Fruit fly (Drosophila melanogaster) whole organism, embryonic: Measurements from ENCODE around the gene CG34347.
A peak's percentile ranks its signal among the peaks of the same experiment; 100 is the strongest.

Source experiments
- Asciz ChIP-seq: fragments of 200-800 bp; sonication (Bioruptor generic); optimal IDR thresholded peaks from 2 replicates; lab custom pipeline; 2017; ENCODE audit warnings: missing biosample characterization, mild to moderate bottlenecking, missing genetic modification characterization, missing genetic modification reagents
- CG10209 ChIP-seq: fragments of 200-800 bp; sonication (Bioruptor generic); optimal IDR thresholded peaks from 3 replicates; lab custom pipeline; 2017; ENCODE audit warnings: missing biosample characterization, mild to moderate bottlenecking, missing genetic modification characterization, missing genetic modification reagents
- CG10431 ChIP-seq: fragments of 200-800 bp; sonication (Bioruptor generic); optimal IDR thresholded peaks from 3 replicates; lab custom pipeline; 2018; ENCODE audit warnings: missing biosample characterization, mild to moderate bottlenecking, missing genetic modification characterization
- CG12104 ChIP-seq: fragments of 200-800 bp; sonication (Bioruptor generic); optimal IDR thresholded peaks from 3 replicates; lab custom pipeline; 2016; ENCODE audit warnings: missing biosample characterization, missing genetic modification characterization
- CG12769 ChIP-seq: fragments of 200-800 bp; sonication (Bioruptor generic); optimal IDR thresholded peaks from 2 replicates; lab custom pipeline; 2019; ENCODE audit warnings: missing biosample characterization, mild to moderate bottlenecking, missing genetic modification characterization, moderate library complexity
- CG13894 ChIP-seq: fragments of 200-800 bp; sonication (Bioruptor generic); optimal IDR thresholded peaks from 3 replicates; lab custom pipeline; 2018; ENCODE audit warnings: missing biosample characterization, mild to moderate bottlenecking, missing genetic modification characterization, moderate library complexity
- CG15073 ChIP-seq: fragments of 200-800 bp; sonication (Bioruptor generic); optimal IDR thresholded peaks from 2 replicates; lab custom pipeline; 2016; ENCODE audit warnings: missing biosample characterization, missing genetic modification characterization
- CG15696 ChIP-seq: fragments of 200-800 bp; sonication (Bioruptor generic); optimal IDR thresholded peaks from 2 replicates; lab custom pipeline; 2019; ENCODE audit warnings: missing biosample characterization, mild to moderate bottlenecking, missing genetic modification characterization, moderate library complexity
- CG16779 ChIP-seq: fragments of 200-800 bp; sonication (Bioruptor generic); IDR thresholded peaks from 2 replicates; pipeline ENCODE4 v1.3.6; 2022; ENCODE audit warnings: missing biosample characterization, missing genetic modification characterization
- CG17802 ChIP-seq: fragments of 200-800 bp; sonication (Bioruptor generic); optimal IDR thresholded peaks from 2 replicates; lab custom pipeline; 2018; ENCODE audit warnings: missing biosample characterization, mild to moderate bottlenecking, missing genetic modification characterization, moderate library complexity
- CG2889 ChIP-seq: fragments of 200-800 bp; sonication (Bioruptor generic); IDR thresholded peaks from 3 replicates; pipeline ENCODE4 v1.3.6; 2022; ENCODE audit warnings: missing biosample characterization, missing genetic modification characterization
- CG32532 ChIP-seq: fragments of 200-800 bp; sonication (Bioruptor generic); IDR thresholded peaks from 2 replicates; pipeline ENCODE4 v1.3.6; 2022; ENCODE audit warnings: missing biosample characterization, missing genetic modification characterization
- CG32767 ChIP-seq: fragments of 200-800 bp; sonication (Bioruptor generic); IDR thresholded peaks from 2 replicates; pipeline ENCODE4 v1.3.6; 2022; ENCODE audit warnings: missing biosample characterization, missing genetic modification characterization
- CG34422 ChIP-seq: fragments of 200-800 bp; sonication (Bioruptor generic); IDR thresholded peaks from 3 replicates; pipeline ENCODE4 v1.3.6; 2022; ENCODE audit warnings: missing biosample characterization, missing genetic modification characterization
- CG3995 ChIP-seq: fragments of 200-800 bp; sonication (Bioruptor generic); optimal IDR thresholded peaks from 3 replicates; lab custom pipeline; 2016; ENCODE audit warnings: missing biosample characterization, missing genetic modification characterization
- CG6272 ChIP-seq: fragments of 200-800 bp; sonication (Bioruptor generic); IDR thresholded peaks from 2 replicates; pipeline ENCODE4 v1.3.6; 2022; ENCODE audit warnings: missing biosample characterization, missing genetic modification characterization
- CG7928 ChIP-seq: fragments of 200-800 bp; sonication (Bioruptor generic); optimal IDR thresholded peaks from 2 replicates; lab custom pipeline; 2017; ENCODE audit warnings: missing biosample characterization, mild to moderate bottlenecking, missing genetic modification characterization
- Dad ChIP-seq: fragments of 200-800 bp; sonication (Bioruptor generic); optimal IDR thresholded peaks from 3 replicates; lab custom pipeline; 2016; ENCODE audit warnings: missing biosample characterization, missing genetic modification characterization
- Drgx ChIP-seq: fragments of 200-800 bp; sonication (Bioruptor generic); IDR thresholded peaks from 2 replicates; pipeline ENCODE4 v1.3.6; 2022; ENCODE audit warnings: missing biosample characterization, missing genetic modification characterization
- H2.0 ChIP-seq: fragments of 200-800 bp; sonication (Bioruptor generic); IDR thresholded peaks from 2 replicates; pipeline ENCODE4 v1.3.6; 2022; ENCODE audit warnings: missing biosample characterization, missing genetic modification characterization
- HLH3B ChIP-seq: fragments of 200-800 bp; sonication (Bioruptor generic); IDR thresholded peaks from 2 replicates; pipeline ENCODE4 v1.3.6; 2022; ENCODE audit warnings: missing biosample characterization, missing genetic modification characterization
- HLH4C ChIP-seq: fragments of 200-800 bp; sonication (Bioruptor generic); IDR thresholded peaks from 3 replicates; pipeline ENCODE4 v1.3.6; 2022; ENCODE audit warnings: missing biosample characterization, missing genetic modification characterization; ENCODE audit not compliant: partially characterized antibody
- Lhr ChIP-seq: fragments of 200-800 bp; sonication (Bioruptor generic); optimal IDR thresholded peaks from 3 replicates; lab custom pipeline; 2017; ENCODE audit warnings: mild to moderate bottlenecking, missing biosample characterization, missing genetic modification reagents, missing genetic modification characterization
- Mes4 ChIP-seq: fragments of 200-800 bp; sonication (Bioruptor generic); optimal IDR thresholded peaks from 2 replicates; lab custom pipeline; 2016; ENCODE audit warnings: missing biosample characterization, missing genetic modification characterization
- Oaz ChIP-seq: fragments of 200-800 bp; sonication (Bioruptor generic); IDR thresholded peaks from 2 replicates; pipeline ENCODE4 v1.3.6; 2022; ENCODE audit warnings: missing biosample characterization, missing genetic modification characterization
- Oli ChIP-seq: fragments of 200-800 bp; sonication (Bioruptor generic); optimal IDR thresholded peaks from 2 replicates; lab custom pipeline; 2018; ENCODE audit warnings: missing biosample characterization, mild to moderate bottlenecking, missing genetic modification characterization, moderate library complexity
- YL-1 ChIP-seq: fragments of 200-800 bp; sonication (Bioruptor generic); optimal IDR thresholded peaks from 3 replicates; lab custom pipeline; 2017; ENCODE audit warnings: missing biosample characterization, mild to moderate bottlenecking, missing genetic modification characterization
- abd-A ChIP-seq: fragments of 200-800 bp; sonication (Bioruptor generic); optimal IDR thresholded peaks from 3 replicates; lab custom pipeline; 2019; ENCODE audit warnings: missing biosample characterization, mild to moderate bottlenecking, missing genetic modification characterization, moderate library complexity
- ato ChIP-seq: fragments of 200-800 bp; sonication (Bioruptor generic); IDR thresholded peaks from 2 replicates; pipeline ENCODE4 v1.3.6; 2022; ENCODE audit warnings: missing biosample characterization, missing genetic modification characterization; ENCODE audit not compliant: partially characterized antibody
- bab2 ChIP-seq: fragments of 200-800 bp; sonication (Bioruptor generic); optimal IDR thresholded peaks from 2 replicates; lab custom pipeline; 2016; ENCODE audit warnings: missing biosample characterization, missing genetic modification characterization
- bcd ChIP-seq: fragments of 200-800 bp; sonication (Bioruptor generic); optimal IDR thresholded peaks from 2 replicates; lab custom pipeline; 2017; ENCODE audit warnings: missing biosample characterization, mild to moderate bottlenecking, missing genetic modification characterization
- caup ChIP-seq: fragments of 200-800 bp; sonication (Bioruptor generic); optimal IDR thresholded peaks from 3 replicates; lab custom pipeline; 2017; ENCODE audit warnings: missing biosample characterization, mild to moderate bottlenecking, missing genetic modification characterization, moderate library complexity; ENCODE audit not compliant: severe bottlenecking
- croc ChIP-seq: fragments of 200-800 bp; sonication (Bioruptor generic); conservative IDR thresholded peaks from 3 replicates; pipeline ENCODE4 v1.3.6; 2022; ENCODE audit warnings: missing biosample characterization, missing genetic modification characterization
- dmrt99B ChIP-seq: fragments of 200-800 bp; sonication (Bioruptor generic); optimal IDR thresholded peaks from 2 replicates; lab custom pipeline; 2018; ENCODE audit warnings: missing biosample characterization, mild to moderate bottlenecking, missing genetic modification characterization, moderate library complexity
- dpn ChIP-seq, 2 experiments: fragments of 200-800 bp; sonication (Bioruptor generic); optimal IDR thresholded peaks; 3 replicates each; lab custom pipeline; 2016; ENCODE audit warnings: missing biosample characterization in 2 of 2, missing genetic modification characterization in 2 of 2
- exex ChIP-seq: fragments of 200-800 bp; sonication (Bioruptor generic); optimal IDR thresholded peaks from 4 replicates; lab custom pipeline; 2018; ENCODE audit warnings: missing biosample characterization, mild to moderate bottlenecking, missing genetic modification characterization, moderate library complexity
- h ChIP-seq: fragments of >200 bp; optimal IDR thresholded peaks from 2 replicates; lab custom pipeline; 2017
- ham ChIP-seq: fragments of 200-800 bp; sonication (Bioruptor generic); IDR thresholded peaks from 2 replicates; pipeline ENCODE4 v1.3.6; 2022; ENCODE audit warnings: missing biosample characterization, missing genetic modification characterization
- kah ChIP-seq: fragments of 200-800 bp; sonication (Bioruptor generic); optimal IDR thresholded peaks from 2 replicates; lab custom pipeline; 2018; ENCODE audit warnings: missing biosample characterization, mild to moderate bottlenecking, missing genetic modification characterization
- lilli ChIP-seq: fragments of 200-800 bp; sonication (Bioruptor generic); optimal IDR thresholded peaks from 3 replicates; lab custom pipeline; 2016; ENCODE audit warnings: missing biosample characterization, missing genetic modification characterization
- nom ChIP-seq: fragments of 200-800 bp; sonication (Bioruptor generic); optimal IDR thresholded peaks from 2 replicates; lab custom pipeline; 2017; ENCODE audit warnings: missing biosample characterization, missing genetic modification characterization, mild to moderate bottlenecking, moderate library complexity, missing genetic modification reagents
- odd ChIP-seq: fragments of 200-800 bp; sonication (Bioruptor generic); optimal IDR thresholded peaks from 2 replicates; lab custom pipeline; 2017; ENCODE audit warnings: missing biosample characterization, mild to moderate bottlenecking, missing genetic modification characterization
- run ChIP-seq: fragments of 200-800 bp; sonication (Bioruptor generic); optimal IDR thresholded peaks from 3 replicates; lab custom pipeline; 2018; ENCODE audit warnings: missing biosample characterization, mild to moderate bottlenecking, missing genetic modification characterization
- sim ChIP-seq: fragments of 200-800 bp; sonication (Bioruptor generic); IDR thresholded peaks from 2 replicates; pipeline ENCODE4 v1.3.6; 2022; ENCODE audit warnings: missing biosample characterization, missing genetic modification characterization
- so ChIP-seq: fragments of 200-800 bp; sonication (Bioruptor generic); IDR thresholded peaks from 3 replicates; pipeline ENCODE4 v1.3.6; 2022; ENCODE audit warnings: missing biosample characterization, missing genetic modification characterization
- sr ChIP-seq: fragments of 200-800 bp; sonication (Bioruptor generic); IDR thresholded peaks from 3 replicates; pipeline ENCODE4 v1.3.6; 2022; ENCODE audit warnings: missing biosample characterization, missing genetic modification characterization
- stc ChIP-seq: fragments of 200-800 bp; sonication (Bioruptor generic); IDR thresholded peaks from 2 replicates; pipeline ENCODE4 v1.3.6; 2022; ENCODE audit warnings: missing biosample characterization, missing genetic modification characterization
- toy ChIP-seq: fragments of 200-800 bp; sonication (Bioruptor generic); IDR thresholded peaks from 2 replicates; pipeline ENCODE4 v1.3.6; 2022; ENCODE audit warnings: missing biosample characterization, missing genetic modification characterization
- trh ChIP-seq: fragments of 200-800 bp; sonication (Bioruptor generic); optimal IDR thresholded peaks from 2 replicates; lab custom pipeline; 2016; ENCODE audit warnings: missing biosample characterization, missing genetic modification characterization
- tx ChIP-seq: fragments of 200-800 bp; sonication (Bioruptor generic); optimal IDR thresholded peaks from 2 replicates; lab custom pipeline; 2016; ENCODE audit warnings: missing biosample characterization, missing genetic modification characterization
- unpg ChIP-seq: fragments of 200-800 bp; sonication (Bioruptor generic); optimal IDR thresholded peaks from 3 replicates; lab custom pipeline; 2018; ENCODE audit warnings: missing biosample characterization, mild to moderate bottlenecking, missing genetic modification characterization, moderate library complexity

Gene CG34347

dm6 chr3R:31310883-31311397, at the start of gene CG34347 (continued):
- TF ChIP-seq abd-A, result peak; percentile 52
- TF ChIP-seq croc (GFP tag; lab: Robert Waterston, UW), result no peak
- TF ChIP-seq CG7928 (GFP tag; lab: Kevin White, UChicago), result no peak
- 0 out of 3 replicates have a peak, but pooled peaks have one; percentile 5 for TF ChIP-seq CG2889 (GFP tag; lab: Robert Waterston, UW)
- no peak for TF ChIP-seq Oaz (GFP tag; lab: Robert Waterston, UW)
- no peak for TF ChIP-seq so
- 0 out of 2 replicates have a peak, but pooled peaks have one; percentile 24 for TF ChIP-seq stc (GFP tag; lab: Robert Waterston, UW)
- TF ChIP-seq odd, result peak; percentile 11
- TF ChIP-seq toy (GFP tag; lab: Robert Waterston, UW), result no peak
- TF ChIP-seq CG16779 (GFP tag; lab: Robert Waterston, UW), result peak; percentile 78
- TF ChIP-seq CG3995 (GFP tag; lab: Kevin White, UChicago), result no peak
- TF ChIP-seq CG10431, result no peak
- TF ChIP-seq bab2 (GFP tag; lab: Kevin White, UChicago), result no peak
- no peak for TF ChIP-seq CG15073
- TF ChIP-seq Dad (GFP tag; lab: Kevin White, UChicago), result no peak
- TF ChIP-seq tx (GFP tag; lab: Kevin White, UChicago), result no peak
- TF ChIP-seq Oli (tag; lab: Kevin White, UChicago), result no peak
- TF ChIP-seq Drgx (GFP tag; lab: Robert Waterston, UW), result 0 out of 2 replicates have a peak, but pooled peaks have one; percentile 11
- TF ChIP-seq sr (GFP tag; lab: Robert Waterston, UW), result no peak
- TF ChIP-seq CG34422 (GFP tag; lab: Robert Waterston, UW), result peak; percentile 75; the same call in 1 of the 3 replicates
- no peak for TF ChIP-seq h (lab: Kevin White, UChicago)
- no peak for TF ChIP-seq exex (tag; lab: Kevin White, UChicago)
- TF ChIP-seq Asciz (GFP tag; lab: Kevin White, UChicago), result no peak
- TF ChIP-seq caup, result peak; percentile 60
- TF ChIP-seq lilli (GFP tag; lab: Kevin White, UChicago), result no peak
- TF ChIP-seq HLH4C (GFP tag; lab: Robert Waterston, UW), result peak; percentile 39; the same call in 1 of the 3 replicates
- no peak for TF ChIP-seq run (tag; lab: Kevin White, UChicago)
- peak; percentile 43 for TF ChIP-seq CG12769 (tag; lab: Kevin White, UChicago)
- TF ChIP-seq CG32767 (GFP tag; lab: Robert Waterston, UW), result peak; percentile 23; the same call in 1 of the 2 replicates
- TF ChIP-seq H2.0 (GFP tag; lab: Robert Waterston, UW), result no peak
- no peak for TF ChIP-seq YL-1 (GFP tag; lab: Kevin White, UChicago)
- no peak for TF ChIP-seq trh (GFP tag; lab: Kevin White, UChicago)
- TF ChIP-seq CG6272 (GFP tag; lab: Robert Waterston, UW), result no peak
- TF ChIP-seq CG15696, result no peak
- TF ChIP-seq CG12104 (GFP tag; lab: Kevin White, UChicago), result no peak
- TF ChIP-seq unpg, result no peak
- TF ChIP-seq sim (GFP tag; lab: Robert Waterston, UW), result 0 out of 2 replicates have a peak, but pooled peaks have one; percentile 12
- TF ChIP-seq CG32532, result peak; percentile 35; the same call in 1 of the 2 replicates
- TF ChIP-seq bcd (GFP tag; lab: Kevin White, UChicago), result no peak
- peak; percentile 5 for TF ChIP-seq Mes4 (GFP tag; lab: Kevin White, UChicago)
- no peak; the same call in 1 of the 2 replicates for TF ChIP-seq HLH3B (GFP tag; lab: Robert Waterston, UW)
- TF ChIP-seq ato, result peak; percentile 50; the same call in 1 of the 2 replicates
- no peak for TF ChIP-seq ham
- no peak for TF ChIP-seq CG17802 (tag; lab: Kevin White, UChicago)
- no peak for TF ChIP-seq Lhr (GFP tag; lab: Kevin White, UChicago)
- TF ChIP-seq nom (GFP tag; lab: Kevin White, UChicago), result peak; percentile 41
- no peak for TF ChIP-seq CG10209 (GFP tag; lab: Kevin White, UChicago)
- no peak for TF ChIP-seq kah (GFP tag; lab: Kevin White, UChicago)
- TF ChIP-seq CG13894, result peak; percentile 33
- TF ChIP-seq dpn (GFP tag; optimal IDR thresholded peaks at IDR 0.05; lab: Kevin White, UChicago), result no peak
- no peak for TF ChIP-seq dmrt99B (tag; lab: Kevin White, UChicago)
